Worm (Caenorhabditis elegans) whole organism, late embryonic: ENCODE data around the gene M02D8.3.

Experiments
- T23F11.4 ChIP-seq: fragments of 200-800 bp; sonication (Bioruptor generic); optimal IDR thresholded peaks from 2 replicates; lab custom pipeline; 2018; ENCODE audit warnings: mild to moderate bottlenecking, missing genetic modification characterization, missing compliant biosample characterization
- ceh-14 ChIP-seq: sonication (generic microtip); optimal IDR thresholded peaks from 2 replicates; lab custom pipeline; 2016; ENCODE audit warnings: missing genotype, missing genetic modification characterization, missing compliant biosample characterization
- dmd-4 ChIP-seq: sonication (generic microtip); optimal IDR thresholded peaks from 2 replicates; lab custom pipeline; 2016; ENCODE audit warnings: borderline replicate concordance, missing genetic modification characterization, missing compliant biosample characterization
- elt-2 ChIP-seq: sonication (generic microtip); optimal IDR thresholded peaks from 2 replicates; lab custom pipeline; 2016; ENCODE audit warnings: missing genetic modification reagents, missing genetic modification characterization, missing compliant biosample characterization
- gmeb-2 ChIP-seq: sonication (generic microtip); optimal IDR thresholded peaks from 2 replicates; lab custom pipeline; 2016; ENCODE audit warnings: missing genetic modification characterization, inconsistent platforms, missing compliant biosample characterization
- lin-11 ChIP-seq: fragments of 200-800 bp; sonication (Bioruptor generic); optimal IDR thresholded peaks from 2 replicates; lab custom pipeline; 2018; ENCODE audit warnings: mild to moderate bottlenecking, missing genetic modification characterization, missing compliant biosample characterization
- odd-2 ChIP-seq: sonication (generic microtip); optimal IDR thresholded peaks from 2 replicates; lab custom pipeline; 2017; ENCODE audit warnings: antibody characterized with exemption, mild to moderate bottlenecking, missing genetic modification characterization, missing compliant biosample characterization
- pax-1 ChIP-seq: fragments of 150-350 bp; optimal IDR thresholded peaks from 2 replicates; lab custom pipeline; 2014; ENCODE audit warnings: missing biosample characterization, missing genetic modification characterization
- unc-86 ChIP-seq: sonication (generic microtip); optimal IDR thresholded peaks from 2 replicates; lab custom pipeline; 2016; ENCODE audit warnings: missing genetic modification characterization, missing compliant biosample characterization
- ztf-16 ChIP-seq: sonication (generic microtip); optimal IDR thresholded peaks from 2 replicates; lab custom pipeline; 2017; ENCODE audit warnings: missing genetic modification characterization, missing compliant biosample characterization

The M02D8.3 gene

DNA sequence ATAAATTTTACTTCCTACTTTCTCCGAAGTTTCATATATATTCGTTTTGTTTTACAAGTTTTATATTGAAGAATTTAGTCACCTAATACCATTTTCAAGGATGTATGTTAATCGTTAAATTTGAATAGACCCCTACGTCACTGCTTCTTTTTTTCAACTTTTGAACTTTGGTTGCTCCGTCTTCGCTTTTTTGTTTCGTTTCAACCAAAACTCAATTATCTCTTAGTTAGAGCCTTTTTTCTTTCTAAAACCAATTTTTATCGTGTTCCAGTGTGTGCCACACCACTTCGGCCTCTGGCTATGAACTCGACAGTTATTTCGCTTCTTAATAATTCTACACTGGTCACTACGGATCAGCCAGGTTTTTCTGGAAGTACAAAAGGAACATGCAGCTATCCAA is 39.3 kb downstream of the M02D8.3 start, which contains the start of gene frpr-8:
TSS of gene frpr-8 (plus strand) at position 301 of the 400 bp plus-strand sequence.
- TF ChIP-seq ztf-16 (tag; lab: Kevin White, UChicago), result no peak
- TF ChIP-seq ceh-14 (tag; lab: Kevin White, UChicago), result no peak
- no peak for TF ChIP-seq lin-11 (tag; lab: Kevin White, UChicago)
- TF ChIP-seq dmd-4 (tag; lab: Kevin White, UChicago), result no peak
- TF ChIP-seq gmeb-2, result no peak
- TF ChIP-seq T23F11.4, result no peak
- no peak for TF ChIP-seq elt-2 (tag; lab: Kevin White, UChicago)
- no peak for TF ChIP-seq odd-2 (tag; lab: Kevin White, UChicago)
- no peak for TF ChIP-seq pax-1
- TF ChIP-seq unc-86 (tag; lab: Kevin White, UChicago), result no peak
- TF ChIP-seq, all 69 proteins: peak for 0
